Fruit fly (Drosophila melanogaster) whole organism, adult: ENCODE measurements around the gene Arp1.
A peak's percentile ranks its signal among the peaks of the same experiment; 100 is the strongest.

Source experiments
- CG11617 ChIP-seq: fragments of 200-800 bp; sonication (Bioruptor generic); optimal IDR thresholded peaks from 2 replicates; lab custom pipeline; 2017; ENCODE audit warnings: mild to moderate bottlenecking, missing biosample characterization, missing genetic modification reagents, missing genetic modification characterization
- CG1620 ChIP-seq: fragments of 200-800 bp; sonication (Bioruptor generic); optimal IDR thresholded peaks from 2 replicates; lab custom pipeline; 2016; ENCODE audit warnings: missing biosample characterization, missing genetic modification characterization
- CG5204 ChIP-seq: fragments of 200-800 bp; sonication (Bioruptor generic); optimal IDR thresholded peaks from 2 replicates; lab custom pipeline; 2016; ENCODE audit warnings: missing biosample characterization, missing genetic modification characterization
- CG7045 ChIP-seq: fragments of 200-800 bp; sonication (Bioruptor generic); optimal IDR thresholded peaks from 2 replicates; lab custom pipeline; 2017; ENCODE audit warnings: missing biosample characterization, mild to moderate bottlenecking, missing genetic modification characterization
- Crg-1 ChIP-seq: fragments of 200-800 bp; sonication (Bioruptor generic); optimal IDR thresholded peaks from 2 replicates; lab custom pipeline; 2016; ENCODE audit warnings: missing biosample characterization, missing genetic modification characterization
- Hr96 ChIP-seq: fragments of 200-800 bp; sonication (Bioruptor generic); optimal IDR thresholded peaks from 2 replicates; lab custom pipeline; 2016; ENCODE audit warnings: missing biosample characterization, missing genetic modification characterization
- bab1 ChIP-seq: fragments of 200-800 bp; sonication (Bioruptor generic); optimal IDR thresholded peaks from 3 replicates; lab custom pipeline; 2019; ENCODE audit warnings: missing biosample characterization, mild to moderate bottlenecking, missing genetic modification characterization, moderate library complexity
- cnc ChIP-seq, 2 experiments: fragments of >200 bp; optimal IDR thresholded peaks; 2 replicates each; lab custom pipeline; 2017
- kay ChIP-seq: fragments of 200-800 bp; sonication (Bioruptor generic); peaks from one replicate; lab custom pipeline; 2016; ENCODE audit warnings: missing biosample characterization, missing genetic modification characterization, borderline replicate concordance
- pad ChIP-seq: fragments of 200-800 bp; sonication (Bioruptor generic); optimal IDR thresholded peaks from 3 replicates; lab custom pipeline; 2017; ENCODE audit warnings: missing biosample characterization, missing genetic modification characterization, mild to moderate bottlenecking, moderate library complexity, missing genetic modification reagents
- tj ChIP-seq: fragments of 200-800 bp; sonication (Bioruptor generic); optimal IDR thresholded peaks from 3 replicates; lab custom pipeline; 2017; ENCODE audit warnings: missing biosample characterization, mild to moderate bottlenecking, missing genetic modification characterization, moderate library complexity
- toe ChIP-seq: fragments of 200-800 bp; sonication (Bioruptor generic); optimal IDR thresholded peaks from 2 replicates; lab custom pipeline; 2016; ENCODE audit warnings: missing biosample characterization, missing genetic modification characterization

- TF ChIP-seq CG5204 (no peak), kay (GFP tag; lab: Kevin White, UChicago) (no peak), CG1620 (GFP tag; lab: Kevin White, UChicago) (no peak), Crg-1 (GFP tag; lab: Kevin White, UChicago) (no peak), CG7045 (GFP tag; lab: Kevin White, UChicago) (no peak), cnc (optimal IDR thresholded peaks at IDR 0.05; lab: Kevin White, UChicago) (no peak), CG11617 (GFP tag; lab: Kevin White, UChicago) (no peak), bab1 (no peak), pad (GFP tag; lab: Kevin White, UChicago) (no peak), toe (no peak), tj (GFP tag; lab: Kevin White, UChicago) (peak; percentile 100), Hr96 (GFP tag; lab: Kevin White, UChicago) (no peak)
Observed at dm6 chr3R:12688672-12689417, 2.7 kb upstream of the Arp1 start, which contains the start of gene kar.
